Worm (Caenorhabditis elegans): ENCODE measurements around the gene coq-3.

- TF ChIP-seq elt-2 (tag; optimal IDR thresholded peaks at IDR 0.05) (no peak), ceh-9 (tag; optimal IDR thresholded peaks at IDR 0.05) (no peak), fkh-6 (tag; optimal IDR thresholded peaks at IDR 0.05) (no peak), fkh-10 (GFP tag; optimal IDR thresholded peaks at IDR 0.05) (no peak), ceh-34 (tag; optimal IDR thresholded peaks at IDR 0.05) (no peak), unc-3 (GFP tag; conservative IDR thresholded peaks at IDR 0.05) (no peak), unc-3 (tag; optimal IDR thresholded peaks at IDR 0.05) (no peak)
These were observed 25.5 kb downstream of the coq-3 start for ce11 chrIV:14770663-14771062.

Data from whole organism, late embryonic.